Worm (Caenorhabditis elegans) whole organism, young adult: ENCODE data around the gene B0334.5.

ENCODE experiments used
- F23B12.7 ChIP-seq: sonication (generic microtip); optimal IDR thresholded peaks from 2 replicates; lab custom pipeline; 2017; ENCODE audit warnings: missing genetic modification characterization, mild to moderate bottlenecking, missing compliant biosample characterization, antibody characterized with exemption, moderate library complexity; ENCODE audit not compliant: insufficient read depth
- F55B11.4 ChIP-seq: sonication (generic microtip); optimal IDR thresholded peaks from 2 replicates; lab custom pipeline; 2016; ENCODE audit warnings: missing compliant biosample characterization, missing genetic modification characterization, borderline replicate concordance; ENCODE audit not compliant: insufficient read depth
- F57A8.1 ChIP-seq: fragments of 200-800 bp; sonication (Bioruptor generic); optimal IDR thresholded peaks from 2 replicates; lab custom pipeline; 2018; ENCODE audit warnings: mild to moderate bottlenecking, missing genetic modification characterization, moderate library complexity, missing compliant biosample characterization

ce11 chrII:11535429-11535828, 38.0 kb downstream of the B0334.5 start:
- TF ChIP-seq F57A8.1 (GFP tag; lab: Kevin White, UChicago) = no peak
- no peak for TF ChIP-seq F55B11.4 (tag; lab: Kevin White, UChicago)
- TF ChIP-seq F23B12.7 = no peak
